Worm (Caenorhabditis elegans): ENCODE results near the gene M04C3.5.

DNA sequence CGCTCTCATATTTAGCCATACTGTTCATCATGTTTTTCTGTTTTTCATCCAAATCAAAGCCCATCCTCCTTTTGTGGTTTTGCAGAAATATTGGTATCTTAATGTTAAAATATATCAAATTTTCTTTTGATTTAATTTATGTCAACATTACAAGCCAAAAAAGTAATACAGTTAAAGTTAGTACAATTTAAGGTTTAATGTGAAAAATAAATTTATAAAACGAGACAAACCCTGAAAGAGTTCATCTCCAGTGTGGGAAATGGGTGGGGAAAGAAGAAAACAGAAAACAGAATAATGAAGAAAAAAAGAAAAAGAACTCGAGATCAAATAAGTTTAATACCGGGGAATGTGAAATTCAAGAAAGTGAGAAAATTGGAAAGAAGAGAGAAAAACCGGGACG is 728 bp upstream of the M04C3.5 start, which contains the start of gene M04C3.2:
- TF ChIP-seq med-1 (GFP tag; optimal IDR thresholded peaks at IDR 0.05; ENCODE audit: insufficient read depth): no peak
- TF ChIP-seq cog-1 (tag; optimal IDR thresholded peaks at IDR 0.05): no peak
- TF ChIP-seq klf-2 (GFP tag; conservative IDR thresholded peaks at IDR 0.05): no peak
- no peak for TF ChIP-seq ztf-23 (GFP tag; IDR thresholded peaks at IDR 0.05)
- TF ChIP-seq flt-1 (GFP tag; IDR thresholded peaks at IDR 0.05): no peak
- no peak for TF ChIP-seq ref-1 (GFP tag; conservative IDR thresholded peaks at IDR 0.05)
- TF ChIP-seq tab-1 (GFP tag; IDR thresholded peaks at IDR 0.05): no peak
- no peak for TF ChIP-seq ztf-29 (GFP tag; IDR thresholded peaks at IDR 0.05)
- TF ChIP-seq T22C8.4 (GFP tag; IDR thresholded peaks at IDR 0.05): no peak

All from whole organism, midembryonic.